Worm (Caenorhabditis elegans): ENCODE data around the gene C13A2.12.

C13A2.12 gene

DNA sequence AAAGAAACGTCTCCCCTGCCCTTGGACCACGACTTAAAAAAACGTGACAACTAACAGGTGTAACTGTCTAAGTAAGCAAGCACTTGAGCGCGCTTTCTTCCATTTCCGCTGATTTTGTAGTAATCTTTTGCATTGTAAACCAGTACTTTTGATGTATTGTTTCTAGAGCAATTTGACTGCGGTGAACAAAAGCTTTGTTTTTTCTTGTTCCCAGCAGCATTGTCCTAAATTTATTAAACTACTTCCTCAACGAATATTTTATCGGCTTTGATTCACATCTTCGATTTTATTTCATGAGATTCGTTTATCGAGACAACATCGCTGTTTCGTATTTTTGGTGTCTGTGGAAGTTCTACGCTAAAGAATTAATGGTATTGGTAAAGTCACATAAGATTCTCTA, 29.6 kb downstream of the C13A2.12 start, which contains the start of gene C13A2.1:
TSS of gene C13A2.1 (plus strand) at position 301 of the 400 bp plus-strand sequence.
- TF ChIP-seq F16B12.6 (tag; optimal IDR thresholded peaks at IDR 0.05) (no peak), mab-9 (GFP tag; IDR thresholded peaks at IDR 0.05) (no peak), hpl-2 (GFP tag; optimal IDR thresholded peaks at IDR 0.05) (no peak), efl-1 (optimal IDR thresholded peaks at IDR 0.05) (no peak), efl-1 (GFP tag; optimal IDR thresholded peaks at IDR 0.05 in 1 of 2) (no peak), ceh-88 (GFP tag; IDR thresholded peaks at IDR 0.05) (no peak), unc-86 (tag; optimal IDR thresholded peaks at IDR 0.05) (no peak), lin-35 (GFP tag; optimal IDR thresholded peaks at IDR 0.05) (no peak), ztf-11 (tag; optimal IDR thresholded peaks at IDR 0.05) (no peak), efl-3 (GFP tag; optimal IDR thresholded peaks at IDR 0.05) (no peak), sup-37 (GFP tag; optimal IDR thresholded peaks at IDR 0.05) (no peak), ets-5 (GFP tag; IDR thresholded peaks at IDR 0.05) (no peak), pax-3 (tag; optimal IDR thresholded peaks at IDR 0.05) (no peak), elt-2 (tag; optimal IDR thresholded peaks at IDR 0.05) (no peak), ceh-8 (GFP tag; optimal IDR thresholded peaks at IDR 0.05) (no peak), ceh-90 (tag; optimal IDR thresholded peaks at IDR 0.05) (no peak), unc-98 (GFP tag; IDR thresholded peaks at IDR 0.05) (no peak), nhr-12 (tag; optimal IDR thresholded peaks at IDR 0.05) (no peak), blmp-1 (tag; optimal IDR thresholded peaks at IDR 0.05) (no peak), zip-4 (GFP tag; optimal IDR thresholded peaks at IDR 0.05) (no peak)

DNA sequence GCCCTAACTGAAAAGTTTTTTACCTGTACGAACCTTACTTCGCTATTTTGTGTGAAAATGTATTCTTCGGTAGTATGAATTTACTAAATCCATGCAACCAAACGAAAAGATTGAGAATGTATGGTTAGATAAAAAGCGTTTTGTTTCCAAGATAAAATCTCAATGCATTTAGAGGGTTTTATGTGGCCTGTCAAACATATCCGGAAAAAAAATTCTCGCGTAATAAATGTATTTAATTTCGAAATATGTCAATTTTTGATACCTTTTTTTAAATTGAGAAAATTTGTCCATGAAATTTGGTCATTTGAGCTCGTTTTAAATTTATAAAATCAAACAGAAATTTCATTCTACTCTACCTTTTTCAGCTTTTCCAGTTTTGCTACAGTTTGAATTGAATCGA, 36.2 kb downstream of the C13A2.12 start, which contains the start of gene F07G11.4:
TSS of gene F07G11.4 (minus strand) at position 101 of the 400 bp plus-strand sequence.
- TF ChIP-seq nhr-12 (tag; optimal IDR thresholded peaks at IDR 0.05) (no peak), unc-30 (tag; optimal IDR thresholded peaks at IDR 0.05) (no peak), lin-14 (GFP tag; optimal IDR thresholded peaks at IDR 0.05) (no peak), fkh-4 (tag; optimal IDR thresholded peaks at IDR 0.05; ENCODE audit: borderline replicate concordance) (no peak), ztf-4 (tag; optimal IDR thresholded peaks at IDR 0.05) (no peak), pqm-1 (tag; optimal IDR thresholded peaks at IDR 0.05) (no peak), mab-9 (GFP tag; IDR thresholded peaks at IDR 0.05) (no peak), sup-37 (GFP tag; optimal IDR thresholded peaks at IDR 0.05) (no peak), alr-1 (tag; optimal IDR thresholded peaks at IDR 0.05; ENCODE audit: borderline replicate concordance) (no peak), nhr-85 (tag) (no peak), zip-4 (GFP tag; optimal IDR thresholded peaks at IDR 0.05) (no peak), hlh-4 (tag; optimal IDR thresholded peaks at IDR 0.05) (no peak)

ce11 chrV:7297263-7297662, 38.2 kb downstream of the C13A2.12 start, which contains the start of gene srj-32:
Gene srj-32 (minus strand): TSS chrV:7297363.
- TF ChIP-seq fkh-10 (GFP tag; optimal IDR thresholded peaks at IDR 0.05), result no peak
- TF ChIP-seq lin-13 (GFP tag; optimal IDR thresholded peaks at IDR 0.05), result no peak
- TF ChIP-seq sox-4 (tag; optimal IDR thresholded peaks at IDR 0.05), result no peak
- TF ChIP-seq skn-1 (tag; optimal IDR thresholded peaks at IDR 0.05), result no peak
- TF ChIP-seq aha-1 (tag; optimal IDR thresholded peaks at IDR 0.05), result no peak
- TF ChIP-seq mdl-1 (tag; optimal IDR thresholded peaks at IDR 0.05), result no peak
- no peak for TF ChIP-seq ets-5 (GFP tag; IDR thresholded peaks at IDR 0.05)
- TF ChIP-seq nhr-85 (tag), result no peak
- TF ChIP-seq tlp-1 (tag; optimal IDR thresholded peaks at IDR 0.05), result no peak
- TF ChIP-seq lir-3 (tag; optimal IDR thresholded peaks at IDR 0.05; ENCODE audit: poor library complexity), result no peak

- TF ChIP-seq elt-2 (tag; optimal IDR thresholded peaks at IDR 0.05), result no peak
- no peak for TF ChIP-seq C34B4.2 (tag; optimal IDR thresholded peaks at IDR 0.05)
- no peak for TF ChIP-seq unc-30 (tag; optimal IDR thresholded peaks at IDR 0.05)
- no peak for TF ChIP-seq nhr-76 (tag; optimal IDR thresholded peaks at IDR 0.05)
- no peak for TF ChIP-seq zip-4 (GFP tag; optimal IDR thresholded peaks at IDR 0.05)
- TF ChIP-seq hlh-4 (tag; optimal IDR thresholded peaks at IDR 0.05), result no peak
- no peak for TF ChIP-seq sup-37 (GFP tag; optimal IDR thresholded peaks at IDR 0.05)
- no peak for TF ChIP-seq sox-4 (tag; optimal IDR thresholded peaks at IDR 0.05)
- TF ChIP-seq ztf-4 (tag; optimal IDR thresholded peaks at IDR 0.05), result no peak
- TF ChIP-seq ets-5 (GFP tag; IDR thresholded peaks at IDR 0.05), result no peak
- TF ChIP-seq sptf-1 (tag; optimal IDR thresholded peaks at IDR 0.05), result no peak
- no peak for TF ChIP-seq ceh-63 (GFP tag; optimal IDR thresholded peaks at IDR 0.05)
- TF ChIP-seq C16A3.4 (tag; optimal IDR thresholded peaks at IDR 0.05), result no peak
- no peak for TF ChIP-seq nhr-12 (tag; optimal IDR thresholded peaks at IDR 0.05)
- TF ChIP-seq Y116A8C.19 (tag; optimal IDR thresholded peaks at IDR 0.05; ENCODE audit: borderline replicate concordance), result no peak
- no peak for TF ChIP-seq ces-1 (GFP tag; optimal IDR thresholded peaks at IDR 0.05)
- TF ChIP-seq hlh-17 (GFP tag; optimal IDR thresholded peaks at IDR 0.05; ENCODE audit: borderline replicate concordance), result no peak
- no peak for TF ChIP-seq nhr-90 (tag; optimal IDR thresholded peaks at IDR 0.05; ENCODE audit: poor library complexity)
Observed at ce11 chrV:7298463-7298862, 39.4 kb downstream of the C13A2.12 start, which contains the start of gene F07G11.3. Gene F07G11.3 (plus strand): TSS chrV:7298763.

All from whole organism, L1 larva.